Worm (Caenorhabditis elegans): ENCODE results near the gene C56E6.4.

DNA sequence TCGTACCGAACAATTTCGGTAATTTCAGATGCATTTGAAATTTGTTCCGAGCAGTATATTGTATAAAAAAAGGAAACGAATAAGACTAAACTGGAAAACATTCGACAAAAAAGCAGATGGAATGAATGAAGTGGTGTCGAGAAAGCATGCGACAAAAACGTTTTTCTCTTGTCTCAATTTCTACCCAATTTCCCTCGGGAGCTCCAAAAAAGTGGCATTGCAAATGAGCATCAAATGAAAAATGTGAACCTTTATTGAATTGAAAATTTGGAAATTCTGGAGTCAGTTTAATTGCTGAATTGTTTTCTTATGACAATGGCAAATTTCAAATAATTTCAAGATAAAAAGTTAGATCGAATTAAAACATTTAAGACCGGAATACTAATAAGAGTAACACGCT lies 28.4 kb downstream of the C56E6.4 start, which contains the start of gene R05G9.5:
- no peak for TF ChIP-seq him-1 (tag; optimal IDR thresholded peaks at IDR 0.05)
- no peak for TF ChIP-seq dao-5 (tag; optimal IDR thresholded peaks at IDR 0.05)
